Worm (Caenorhabditis elegans) whole organism, late embryonic: ENCODE measurements around the gene Y39F10A.1.

Source experiments
- ama-1 ChIP-seq: fragments of 150-350 bp; optimal IDR thresholded peaks from 2 replicates; lab custom pipeline; 2014
- elt-4 ChIP-seq: sonication (generic microtip); optimal IDR thresholded peaks from 2 replicates; lab custom pipeline; 2016; ENCODE audit warnings: missing genetic modification characterization, missing compliant biosample characterization
- hlh-13 ChIP-seq: fragments of 200-800 bp; sonication (Bioruptor generic); optimal IDR thresholded peaks from 2 replicates; lab custom pipeline; 2018; ENCODE audit warnings: mild to moderate bottlenecking, missing genetic modification characterization, missing compliant biosample characterization
- madf-2 ChIP-seq: sonication (generic microtip); optimal IDR thresholded peaks from 2 replicates; lab custom pipeline; 2017; ENCODE audit warnings: missing genetic modification characterization, missing compliant biosample characterization
- nfya-1 ChIP-seq: sonication (generic microtip); optimal IDR thresholded peaks from 2 replicates; lab custom pipeline; 2017; ENCODE audit warnings: missing genetic modification characterization, mild to moderate bottlenecking, missing compliant biosample characterization, antibody characterized with exemption, moderate library complexity
- pqm-1 ChIP-seq: sonication (generic microtip); optimal IDR thresholded peaks from 2 replicates; lab custom pipeline; 2016; ENCODE audit warnings: missing genetic modification characterization, missing compliant biosample characterization
- sox-2 ChIP-seq: fragments of 200-800 bp; sonication (Bioruptor generic); IDR thresholded peaks from 2 replicates; pipeline ENCODE4 v1.3.6; 2022; ENCODE audit warnings: missing genetic modification reagents, missing genetic modification characterization, missing compliant biosample characterization
- ttx-3 ChIP-seq: sonication (generic microtip); optimal IDR thresholded peaks from 2 replicates; lab custom pipeline; 2016; ENCODE audit warnings: missing genetic modification reagents, missing genetic modification characterization, missing compliant biosample characterization
- unc-55 ChIP-seq: sonication (generic microtip); optimal IDR thresholded peaks from 2 replicates; lab custom pipeline; 2017; ENCODE audit warnings: missing biosample characterization, missing genetic modification reagents, missing genetic modification characterization

ce11 chrII:729931-730330 lies 45.2 kb upstream of the Y39F10A.1 start:
- no peak for TF ChIP-seq elt-4 (tag; lab: Kevin White, UChicago)
- TF ChIP-seq unc-55 (GFP tag; lab: Kevin White, UChicago), result no peak
- TF ChIP-seq nfya-1 (tag; lab: Kevin White, UChicago), result no peak
- TF ChIP-seq sox-2 (GFP tag; lab: Robert Waterston, UW), result no peak
- no peak for TF ChIP-seq hlh-13
- no peak for TF ChIP-seq ama-1 (lab: Kevin White, UChicago)
- no peak for TF ChIP-seq ttx-3 (tag; lab: Kevin White, UChicago)
- TF ChIP-seq pqm-1 (tag; lab: Kevin White, UChicago), result no peak
- TF ChIP-seq madf-2 (tag; lab: Kevin White, UChicago), result no peak
